Worm (Caenorhabditis elegans) whole organism, L1 larva: ENCODE results near the gene mcm-6.
A peak's percentile ranks its signal among the peaks of the same experiment; 100 is the strongest.

ENCODE experiments used
- C04F5.9 ChIP-seq: sonication (generic microtip); optimal IDR thresholded peaks from 2 replicates; lab custom pipeline; 2016; ENCODE audit warnings: missing genetic modification characterization, missing compliant biosample characterization
- C34B4.2 ChIP-seq: sonication (generic microtip); optimal IDR thresholded peaks from 2 replicates; lab custom pipeline; 2017; ENCODE audit warnings: mild to moderate bottlenecking, missing genetic modification characterization, missing compliant biosample characterization
- F16B12.6 ChIP-seq: fragments of 150-350 bp; optimal IDR thresholded peaks from 2 replicates; lab custom pipeline; 2014; ENCODE audit warnings: missing biosample characterization, missing genetic modification characterization
- alr-1 ChIP-seq: fragments of 200-800 bp; sonication (Bioruptor generic); optimal IDR thresholded peaks from 2 replicates; lab custom pipeline; 2018; ENCODE audit warnings: borderline replicate concordance, mild to moderate bottlenecking, missing genetic modification characterization, missing compliant biosample characterization
- aly-2 ChIP-seq: fragments of 150-350 bp; optimal IDR thresholded peaks from 2 replicates; lab custom pipeline; 2014; ENCODE audit warnings: missing biosample characterization, missing genetic modification characterization
- blmp-1 ChIP-seq: fragments of 150-350 bp; optimal IDR thresholded peaks from 2 replicates; lab custom pipeline; 2014; ENCODE audit warnings: missing biosample characterization, missing genetic modification characterization
- ceh-63 ChIP-seq: fragments of 200-800 bp; sonication (Bioruptor generic); optimal IDR thresholded peaks from 2 replicates; lab custom pipeline; 2018; ENCODE audit warnings: mild to moderate bottlenecking, missing genetic modification characterization, missing compliant biosample characterization
- ceh-82 ChIP-seq, 3 experiments: fragments of 150-350 bp in 1 of 3; sonication (generic microtip) in 2 of 3; optimal IDR thresholded peaks; 2 replicates each; lab custom pipeline; 2014 to 2017; ENCODE audit warnings: missing biosample characterization in 3 of 3, missing genetic modification characterization in 3 of 3
- ces-1 ChIP-seq: fragments of 150-350 bp; optimal IDR thresholded peaks from 2 replicates; lab custom pipeline; 2014; ENCODE audit warnings: missing biosample characterization, missing genetic modification reagents, missing genetic modification characterization
- dpl-1 ChIP-seq, 3 experiments: fragments of 150-350 bp in 2 of 3; sonication (generic microtip) in 1 of 3; optimal IDR thresholded peaks; 2 replicates each; lab custom pipeline; 2014 to 2017; ENCODE audit warnings: missing biosample characterization in 3 of 3, missing genetic modification characterization in 3 of 3, missing genetic modification reagents in 3 of 3
- efl-1 ChIP-seq, 4 experiments: fragments of 150-350 bp; optimal IDR thresholded peaks in 3 of 4; peaks in 1 of 4; 1 replicate in 1 of 4; 2 replicates in 3 of 4; lab custom pipeline; 2014; ENCODE audit warnings: missing biosample characterization in 2 of 4, missing genetic modification characterization in 2 of 4, missing genetic modification reagents in 2 of 4
- egl-13 ChIP-seq: sonication (generic microtip); optimal IDR thresholded peaks from 2 replicates; lab custom pipeline; 2016; ENCODE audit warnings: missing genotype, missing genetic modification reagents, missing genetic modification characterization, missing compliant biosample characterization
- fkh-4 ChIP-seq: sonication (generic microtip); optimal IDR thresholded peaks from 2 replicates; lab custom pipeline; 2016; ENCODE audit warnings: missing compliant biosample characterization, missing genetic modification characterization, borderline replicate concordance
- fkh-8 ChIP-seq: sonication (generic microtip); optimal IDR thresholded peaks from 2 replicates; lab custom pipeline; 2016; ENCODE audit warnings: mild to moderate bottlenecking, missing genetic modification characterization, missing compliant biosample characterization
- fos-1 ChIP-seq: fragments of 150-350 bp; optimal IDR thresholded peaks from 2 replicates; lab custom pipeline; 2014; ENCODE audit warnings: missing biosample characterization, missing genetic modification characterization
- hlh-17 ChIP-seq: fragments of 200-800 bp; sonication (Bioruptor generic); optimal IDR thresholded peaks from 2 replicates; lab custom pipeline; 2018; ENCODE audit warnings: missing genetic modification characterization, mild to moderate bottlenecking, missing compliant biosample characterization, moderate library complexity, borderline replicate concordance
- hlh-4 ChIP-seq: sonication (generic microtip); optimal IDR thresholded peaks from 2 replicates; lab custom pipeline; 2016; ENCODE audit warnings: mild to moderate bottlenecking, missing genetic modification characterization, missing compliant biosample characterization
- hpl-2 ChIP-seq: fragments of 150-350 bp; optimal IDR thresholded peaks from 2 replicates; lab custom pipeline; 2014; ENCODE audit warnings: missing biosample characterization, missing genetic modification reagents, missing genetic modification characterization
- isw-1 ChIP-seq: fragments of 200-800 bp; sonication (Bioruptor generic); IDR thresholded peaks from 2 replicates; pipeline ENCODE4 v1.3.6; 2022; ENCODE audit warnings: missing genetic modification characterization, missing compliant biosample characterization
- jun-1 ChIP-seq: fragments of 150-350 bp; optimal IDR thresholded peaks from 2 replicates; lab custom pipeline; 2014; ENCODE audit warnings: missing biosample characterization, missing genetic modification reagents, missing genetic modification characterization
- lin-13 ChIP-seq: fragments of 150-350 bp; optimal IDR thresholded peaks from 2 replicates; lab custom pipeline; 2014; ENCODE audit warnings: missing biosample characterization, missing genetic modification reagents, missing genetic modification characterization
- lin-14 ChIP-seq: fragments of 200-800 bp; sonication (Bioruptor generic); optimal IDR thresholded peaks from 2 replicates; lab custom pipeline; 2018; ENCODE audit warnings: mild to moderate bottlenecking, missing genetic modification characterization, moderate library complexity, missing compliant biosample characterization
- lin-15B ChIP-seq: fragments of 150-350 bp; sonication (generic microtip); optimal IDR thresholded peaks from 3 replicates; lab custom pipeline; 2014; ENCODE audit warnings: missing biosample characterization, missing genetic modification characterization
- lin-35 ChIP-seq, 2 experiments: fragments of 150-350 bp; optimal IDR thresholded peaks; 2 replicates each; lab custom pipeline; 2014; ENCODE audit warnings: missing biosample characterization in 2 of 2, missing genetic modification characterization in 2 of 2, missing genetic modification reagents in 2 of 2
- lsy-2 ChIP-seq, 2 experiments: fragments of 150-350 bp; optimal IDR thresholded peaks; 2 replicates each; lab custom pipeline; 2014; ENCODE audit warnings: missing biosample characterization in 2 of 2, missing genetic modification characterization in 2 of 2
- mab-9 ChIP-seq: fragments of 200-800 bp; sonication (Bioruptor generic); IDR thresholded peaks from 2 replicates; pipeline ENCODE4 v1.3.6; 2022; ENCODE audit warnings: missing genetic modification reagents, missing genetic modification characterization, missing compliant biosample characterization
- mef-2 ChIP-seq: fragments of 150-350 bp; optimal IDR thresholded peaks from 2 replicates; lab custom pipeline; 2014; ENCODE audit warnings: missing biosample characterization, missing genetic modification characterization
- mep-1 ChIP-seq: fragments of 150-350 bp; optimal IDR thresholded peaks from 2 replicates; lab custom pipeline; 2014; ENCODE audit warnings: missing biosample characterization, missing genetic modification characterization
- nhr-12 ChIP-seq: sonication (generic microtip); optimal IDR thresholded peaks from 2 replicates; lab custom pipeline; 2017; ENCODE audit warnings: missing biosample characterization, missing genetic modification characterization
- nhr-19 ChIP-seq: fragments of 200-800 bp; sonication (Bioruptor generic); conservative IDR thresholded peaks from 2 replicates; pipeline ENCODE4 v1.3.6; 2022; ENCODE audit warnings: missing genetic modification characterization, missing compliant biosample characterization
- nhr-20 ChIP-seq: sonication (generic microtip); optimal IDR thresholded peaks from 2 replicates; lab custom pipeline; 2016; ENCODE audit warnings: mild to moderate bottlenecking, missing genetic modification characterization, missing compliant biosample characterization
- nhr-71 ChIP-seq: sonication (generic microtip); optimal IDR thresholded peaks from 2 replicates; lab custom pipeline; 2016; ENCODE audit warnings: mild to moderate bottlenecking, missing genetic modification characterization, moderate library complexity, missing compliant biosample characterization
- nhr-77 ChIP-seq: fragments of 150-350 bp; optimal IDR thresholded peaks from 2 replicates; lab custom pipeline; 2014; ENCODE audit warnings: missing biosample characterization, missing genetic modification characterization
- nhr-84 ChIP-seq: sonication (generic microtip); optimal IDR thresholded peaks from 2 replicates; lab custom pipeline; 2017; ENCODE audit warnings: missing biosample characterization, missing genetic modification characterization
- rnt-1 ChIP-seq: sonication (generic microtip); optimal IDR thresholded peaks from 2 replicates; lab custom pipeline; 2016; ENCODE audit warnings: mild to moderate bottlenecking, missing genetic modification characterization, moderate library complexity, missing compliant biosample characterization
- snpc-4 ChIP-seq: fragments of 150-350 bp; optimal IDR thresholded peaks from 2 replicates; lab custom pipeline; 2014; ENCODE audit warnings: missing biosample characterization, missing genetic modification characterization
- snu-23 ChIP-seq: sonication (generic microtip); optimal IDR thresholded peaks from 2 replicates; lab custom pipeline; 2016; ENCODE audit warnings: missing genetic modification characterization, missing compliant biosample characterization
- sptf-1 ChIP-seq: fragments of 150-350 bp; optimal IDR thresholded peaks from 2 replicates; lab custom pipeline; 2014; ENCODE audit warnings: missing biosample characterization, missing genetic modification characterization
- sup-37 ChIP-seq: fragments of 200-800 bp; sonication (Bioruptor generic); optimal IDR thresholded peaks from 2 replicates; lab custom pipeline; 2018; ENCODE audit warnings: mild to moderate bottlenecking, missing genetic modification characterization, missing compliant biosample characterization
- tbx-2 ChIP-seq: sonication (generic microtip); optimal IDR thresholded peaks from 2 replicates; lab custom pipeline; 2016; ENCODE audit warnings: missing genetic modification characterization, missing compliant biosample characterization
- unc-130 ChIP-seq: fragments of 150-350 bp; optimal IDR thresholded peaks from 2 replicates; lab custom pipeline; 2017; ENCODE audit warnings: missing biosample characterization, missing genetic modification characterization, inconsistent platforms
- unc-30 ChIP-seq: sonication (generic microtip); optimal IDR thresholded peaks from 2 replicates; lab custom pipeline; 2017; ENCODE audit warnings: missing biosample characterization, missing genetic modification characterization
- unc-62 ChIP-seq: fragments of 150-350 bp; optimal IDR thresholded peaks from 2 replicates; lab custom pipeline; 2014; ENCODE audit warnings: missing biosample characterization, missing genetic modification reagents, missing genetic modification characterization
- unc-98 ChIP-seq: fragments of 200-800 bp; sonication (Bioruptor generic); IDR thresholded peaks from 2 replicates; pipeline ENCODE4 v1.3.6; 2022; ENCODE audit warnings: missing genetic modification characterization, missing compliant biosample characterization
- vab-15 ChIP-seq: sonication (generic microtip); optimal IDR thresholded peaks from 2 replicates; lab custom pipeline; 2017; ENCODE audit warnings: missing genotype, mild to moderate bottlenecking, missing genetic modification characterization, missing compliant biosample characterization
- xbp-1 ChIP-seq: sonication (generic microtip); optimal IDR thresholded peaks from 2 replicates; lab custom pipeline; 2016; ENCODE audit warnings: missing genetic modification characterization, missing compliant biosample characterization
- zag-1 ChIP-seq: fragments of 150-350 bp; optimal IDR thresholded peaks from 2 replicates; lab custom pipeline; 2014; ENCODE audit warnings: missing biosample characterization, missing genetic modification characterization
- ztf-11 ChIP-seq, 2 experiments: sonication (generic microtip); optimal IDR thresholded peaks; 2 replicates each; lab custom pipeline; 2016 to 2017; ENCODE audit warnings: missing genetic modification characterization in 2 of 2, missing biosample characterization in 1 of 2, missing compliant biosample characterization in 1 of 2
- ztf-4 ChIP-seq: fragments of 150-350 bp; optimal IDR thresholded peaks from 2 replicates; lab custom pipeline; 2014; ENCODE audit warnings: missing biosample characterization, missing genetic modification characterization

mcm-6 gene

DNA sequence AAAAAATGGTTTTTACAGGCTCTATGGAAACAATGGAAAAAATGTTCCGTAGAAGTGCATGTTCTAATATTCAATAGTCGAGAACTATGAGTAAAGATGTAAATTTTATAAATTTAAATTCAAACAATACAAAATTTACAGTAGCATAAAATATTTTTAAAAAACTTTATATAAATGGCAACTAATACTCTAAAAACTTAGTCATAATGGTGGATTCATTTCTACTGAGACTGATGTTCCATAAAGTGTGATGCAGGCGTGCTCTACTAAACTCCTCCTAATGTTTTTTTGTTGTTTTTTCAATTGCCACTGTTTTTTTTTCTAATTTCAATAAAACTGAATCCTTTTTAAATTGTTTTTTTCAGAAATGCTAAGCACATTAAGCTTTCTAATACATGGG, 14.0 kb downstream of the mcm-6 start, which contains the start of gene gtap-2 (continued):
- peak; percentile 32 for TF ChIP-seq egl-13 (tag; lab: Kevin White, UChicago)
- TF ChIP-seq aly-2 = no peak
- no peak for TF ChIP-seq hlh-17 (GFP tag; lab: Kevin White, UChicago)
- no peak for TF ChIP-seq nhr-12 (tag; lab: Kevin White, UChicago)
- TF ChIP-seq zag-1 = no peak
- peak; percentile 44 to 83 for TF ChIP-seq lsy-2 (tag; optimal IDR thresholded peaks at IDR 0.05; lab: Kevin White, UChicago)
- no peak for TF ChIP-seq fkh-4 (tag; lab: Kevin White, UChicago)
- TF ChIP-seq snpc-4 (tag; lab: Kevin White, UChicago) = peak; percentile 34
- TF ChIP-seq lin-13 = no peak
- no peak for TF ChIP-seq sptf-1 (tag; lab: Kevin White, UChicago)
- TF ChIP-seq nhr-19 = no peak
- TF ChIP-seq ceh-82 (tag; optimal IDR thresholded peaks at IDR 0.05; lab: Kevin White, UChicago) = no peak
- peak in 1 of 3 experiments; percentile 37 for TF ChIP-seq dpl-1 (GFP tag; optimal IDR thresholded peaks at IDR 0.05; lab: Kevin White, UChicago)
- TF ChIP-seq ces-1 (GFP tag; lab: Kevin White, UChicago) = no peak
- no peak for TF ChIP-seq vab-15 (tag; lab: Kevin White, UChicago)
- TF ChIP-seq xbp-1 (tag; lab: Kevin White, UChicago) = no peak
- TF ChIP-seq C34B4.2 = no peak
- no peak for TF ChIP-seq nhr-77 (tag; lab: Kevin White, UChicago)
- peak; percentile 18; the same call in 1 of the 2 replicates for TF ChIP-seq isw-1 (GFP tag; lab: Robert Waterston, UW)
- no peak for TF ChIP-seq hlh-4
- no peak for TF ChIP-seq ztf-4
- TF ChIP-seq alr-1 (tag; lab: Kevin White, UChicago) = no peak
- TF ChIP-seq sup-37 = no peak
- TF ChIP-seq unc-30 (tag; lab: Kevin White, UChicago) = no peak
- no peak for TF ChIP-seq fos-1 (tag; lab: Kevin White, UChicago)

- TF ChIP-seq jun-1 (tag; lab: Kevin White, UChicago) = no peak
- TF ChIP-seq tbx-2 (tag; lab: Kevin White, UChicago) = no peak
- no peak for TF ChIP-seq ceh-63 (GFP tag; lab: Kevin White, UChicago)
- TF ChIP-seq nhr-19 = no peak
- no peak for TF ChIP-seq unc-130 (tag; lab: Kevin White, UChicago)
- no peak for TF ChIP-seq mef-2
- no peak for TF ChIP-seq xbp-1 (tag; lab: Kevin White, UChicago)
- TF ChIP-seq isw-1 (GFP tag; lab: Robert Waterston, UW) = no peak
- no peak for TF ChIP-seq ztf-11 (tag; optimal IDR thresholded peaks at IDR 0.05; lab: Kevin White, UChicago)
- TF ChIP-seq, all 84 proteins: peak for 0
Measured at ce11 chrIII:9813146-9813545, 19.0 kb downstream of the mcm-6 start, which contains the start of gene ZK632.14. ZK632.14 (plus strand) TSS chrIII:9813446.

DNA sequence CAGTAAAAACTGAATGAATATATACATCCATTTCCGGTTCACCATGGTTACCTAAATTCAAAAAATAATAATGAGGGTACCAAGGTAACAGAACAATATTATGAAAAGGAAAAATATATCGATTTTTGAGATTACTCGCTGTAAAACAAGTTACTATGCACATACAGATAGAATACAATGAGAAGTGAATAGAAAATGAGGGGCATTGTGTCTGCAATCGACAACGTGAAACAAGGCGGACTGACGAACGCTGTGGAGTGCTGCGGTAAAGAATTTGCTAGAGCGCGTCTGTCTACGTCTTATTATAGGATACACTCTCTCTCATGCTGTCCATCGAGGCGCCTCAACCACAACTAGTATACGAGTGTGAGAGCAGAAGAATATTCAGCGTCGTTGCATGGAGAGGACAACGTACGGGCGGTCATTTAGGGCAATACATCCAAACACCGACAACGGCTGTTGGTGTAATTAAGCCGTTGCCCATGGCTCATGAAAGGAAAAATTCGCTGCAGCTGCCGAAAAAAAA, 23.0 kb downstream of the mcm-6 start, which contains the start of gene cnx-1:
cnx-1 (minus strand) TSS at position 51 of the 526 bp plus-strand sequence.
- TF ChIP-seq F16B12.6 (tag; lab: Kevin White, UChicago) (peak; percentile 49), fkh-4 (tag; lab: Kevin White, UChicago) (no peak), efl-1 (optimal IDR thresholded peaks at IDR 0.05; lab: Kevin White, UChicago) (no peak), efl-1 (GFP tag; optimal IDR thresholded peaks at IDR 0.05 in 1 of 2; lab: Kevin White, UChicago) (peak in 1 of 2 experiments; percentile 5), lin-15B (tag; lab: Kevin White, UChicago) (no peak), dpl-1 (GFP tag; optimal IDR thresholded peaks at IDR 0.05; lab: Kevin White, UChicago) (peak in 1 of 3 experiments; percentile 8), aly-2 (no peak), blmp-1 (no peak), mep-1 (peak; percentile 37), ceh-63 (GFP tag; lab: Kevin White, UChicago) (no peak), nhr-71 (tag; lab: Kevin White, UChicago) (peak; percentile 14), sup-37 (no peak), rnt-1 (tag; lab: Kevin White, UChicago) (peak; percentile 3), lin-14 (GFP tag; lab: Kevin White, UChicago) (peak; percentile 76), nhr-84 (tag; lab: Kevin White, UChicago) (no peak), snu-23 (GFP tag; lab: Kevin White, UChicago) (peak; percentile 39), unc-30 (tag; lab: Kevin White, UChicago) (no peak), nhr-19 (no peak), unc-62 (no peak), lin-35 (GFP tag; optimal IDR thresholded peaks at IDR 0.05; lab: Kevin White, UChicago) (peak; percentile 6 to 42), C04F5.9 (tag; lab: Kevin White, UChicago) (no peak), nhr-20 (tag; lab: Kevin White, UChicago) (no peak), fkh-8 (tag; lab: Kevin White, UChicago) (peak; percentile 36), hpl-2 (GFP tag; lab: Kevin White, UChicago) (no peak), mab-9 (GFP tag; lab: Robert Waterston, UW) (no peak), unc-98 (GFP tag; lab: Robert Waterston, UW) (no peak)
